Fruit fly (Drosophila melanogaster): ENCODE measurements around the gene CheA84a.

- TF ChIP-seq psq (GFP tag; optimal IDR thresholded peaks at IDR 0.05) = no peak
- no peak for TF ChIP-seq br (GFP tag; optimal IDR thresholded peaks at IDR 0.05)
- TF ChIP-seq brk (GFP tag; optimal IDR thresholded peaks at IDR 0.05) = no peak
- no peak for TF ChIP-seq Dfd (GFP tag; optimal IDR thresholded peaks at IDR 0.05)
- TF ChIP-seq dl (GFP tag; optimal IDR thresholded peaks at IDR 0.05; ENCODE audit: insufficient read depth in 1 of 2, partially characterized antibody in 2 of 2) = no peak
- no peak for TF ChIP-seq OdsH (GFP tag; optimal IDR thresholded peaks at IDR 0.05)
- no peak for TF ChIP-seq pan (optimal IDR thresholded peaks at IDR 0.05)
- no peak for TF ChIP-seq Mio (GFP tag; optimal IDR thresholded peaks at IDR 0.05)
- TF ChIP-seq N (GFP tag; optimal IDR thresholded peaks at IDR 0.05) = no peak
- TF ChIP-seq sv (GFP tag; optimal IDR thresholded peaks at IDR 0.05) = no peak
These were observed 6.3 kb upstream of the CheA84a start for dm6 chr3R:8210837-8211488.

Measured in whole organism, wandering third instar larva.